Worm (Caenorhabditis elegans) whole organism, L4 larva: ENCODE results near the gene F10A3.17.

Experiments used
- D1046.2 ChIP-seq: fragments of 200-800 bp; sonication (Bioruptor generic); IDR thresholded peaks from 2 replicates; pipeline ENCODE4 v1.3.6; 2022; ENCODE audit warnings: missing genetic modification characterization, missing compliant biosample characterization
- F26F4.8 ChIP-seq: fragments of 200-800 bp; sonication (Bioruptor generic); conservative IDR thresholded peaks from 2 replicates; pipeline ENCODE4 v1.3.6; 2022; ENCODE audit warnings: missing genetic modification characterization, missing compliant biosample characterization
- R02D3.7 ChIP-seq: fragments of 150-350 bp; sonication (generic microtip); optimal IDR thresholded peaks from 3 replicates; lab custom pipeline; 2014; ENCODE audit warnings: missing biosample characterization, missing genetic modification characterization
- T26A8.4 ChIP-seq: fragments of 200-800 bp; sonication (Bioruptor generic); IDR thresholded peaks from 2 replicates; pipeline ENCODE4 v1.3.6; 2022; ENCODE audit warnings: missing genetic modification characterization, missing compliant biosample characterization
- ZK337.2 ChIP-seq: fragments of 200-800 bp; sonication (Bioruptor generic); IDR thresholded peaks from 2 replicates; pipeline ENCODE4 v1.3.6; 2022; ENCODE audit warnings: missing genetic modification reagents, missing genetic modification characterization, missing compliant biosample characterization
- aha-1 ChIP-seq: fragments of 150-350 bp; peaks from one replicate; lab custom pipeline; 2014; ENCODE audit warnings: missing biosample characterization, missing genetic modification characterization
- ama-1 ChIP-seq: fragments of 150-350 bp; optimal IDR thresholded peaks from 2 replicates; lab custom pipeline; 2014; ENCODE audit warnings: inconsistent platforms, mixed read lengths
- arid-1 ChIP-seq: fragments of 200-800 bp; sonication (Bioruptor generic); conservative IDR thresholded peaks from 2 replicates; pipeline ENCODE4 v1.3.6; 2022; ENCODE audit warnings: missing genetic modification reagents, missing genetic modification characterization, missing compliant biosample characterization
- ceh-32 ChIP-seq: sonication (generic microtip); optimal IDR thresholded peaks from 2 replicates; lab custom pipeline; 2016; ENCODE audit warnings: mild to moderate bottlenecking, missing genetic modification characterization, missing compliant biosample characterization; ENCODE audit not compliant: poor library complexity
- ceh-44 ChIP-seq: fragments of 200-800 bp; sonication (Bioruptor generic); IDR thresholded peaks from 2 replicates; pipeline ENCODE4 v1.3.6; 2022; ENCODE audit warnings: missing genetic modification reagents, missing genetic modification characterization, missing compliant biosample characterization
- ceh-82 ChIP-seq: sonication (generic microtip); optimal IDR thresholded peaks from 2 replicates; lab custom pipeline; 2017; ENCODE audit warnings: missing biosample characterization, missing genetic modification characterization
- cey-2 ChIP-seq: sonication (generic microtip); optimal IDR thresholded peaks from 3 replicates; lab custom pipeline; 2017; ENCODE audit warnings: missing genetic modification characterization, mild to moderate bottlenecking, missing compliant biosample characterization, antibody characterized with exemption, borderline replicate concordance; ENCODE audit not compliant: insufficient read depth
- daf-16 ChIP-seq, 3 experiments: sonication (generic microtip); optimal IDR thresholded peaks; 2 replicates each; lab custom pipeline; 2016 to 2017; ENCODE audit warnings: missing genetic modification characterization in 3 of 3, missing genetic modification reagents in 3 of 3, mild to moderate bottlenecking in 2 of 3, missing compliant biosample characterization in 2 of 3, missing biosample characterization in 1 of 3, moderate library complexity in 1 of 3
- dmd-6 ChIP-seq: fragments of 200-800 bp; sonication (Bioruptor generic); IDR thresholded peaks from 2 replicates; pipeline ENCODE4 v1.3.6; 2022; ENCODE audit warnings: missing genetic modification reagents, missing genetic modification characterization, missing compliant biosample characterization
- dve-1 ChIP-seq: sonication (generic microtip); optimal IDR thresholded peaks from 2 replicates; lab custom pipeline; 2017; ENCODE audit warnings: antibody characterized with exemption, mild to moderate bottlenecking, missing genetic modification characterization, missing compliant biosample characterization; ENCODE audit not compliant: insufficient read depth
- egl-27 ChIP-seq: sonication (generic microtip); optimal IDR thresholded peaks from 3 replicates; lab custom pipeline; 2017; ENCODE audit warnings: missing biosample characterization, missing genetic modification reagents, missing genetic modification characterization
- hlh-11 ChIP-seq: fragments of 200-800 bp; sonication (Bioruptor generic); optimal IDR thresholded peaks from 2 replicates; lab custom pipeline; 2018; ENCODE audit warnings: mild to moderate bottlenecking, missing genetic modification characterization, missing compliant biosample characterization
- hlh-30 ChIP-seq: sonication (generic microtip); optimal IDR thresholded peaks from 2 replicates; lab custom pipeline; 2017; ENCODE audit warnings: antibody characterized with exemption, mild to moderate bottlenecking, missing genetic modification characterization, missing compliant biosample characterization; ENCODE audit not compliant: insufficient read depth
- hmg-1.1 ChIP-seq: fragments of 200-800 bp; sonication (Bioruptor generic); IDR thresholded peaks from 2 replicates; pipeline ENCODE4 v1.3.6; 2022; ENCODE audit warnings: missing genetic modification reagents, missing genetic modification characterization, missing compliant biosample characterization
- lin-1 ChIP-seq: fragments of 200-800 bp; sonication (Bioruptor generic); IDR thresholded peaks from 2 replicates; pipeline ENCODE4 v1.3.6; 2022; ENCODE audit warnings: missing genetic modification reagents, missing genetic modification characterization, missing compliant biosample characterization
- lin-13 ChIP-seq: fragments of 150-350 bp; optimal IDR thresholded peaks from 2 replicates; lab custom pipeline; 2014; ENCODE audit warnings: missing biosample characterization, missing genetic modification reagents, missing genetic modification characterization
- lin-29 ChIP-seq: fragments of 200-800 bp; sonication (Bioruptor generic); IDR thresholded peaks from 2 replicates; pipeline ENCODE4 v1.3.6; 2022; ENCODE audit warnings: missing genetic modification reagents, missing genetic modification characterization, missing compliant biosample characterization
- lir-3 ChIP-seq: sonication (generic microtip); optimal IDR thresholded peaks from 2 replicates; lab custom pipeline; 2016; ENCODE audit warnings: mild to moderate bottlenecking, missing genetic modification characterization, missing compliant biosample characterization
- madf-5 ChIP-seq, 2 experiments: fragments of 200-800 bp; sonication (Bioruptor generic); IDR thresholded peaks; 2 replicates each; pipeline ENCODE4 v1.3.6; 2022; ENCODE audit warnings: missing compliant biosample characterization in 2 of 2, missing genetic modification characterization in 2 of 2
- mdl-1 ChIP-seq, 2 experiments: fragments of 150-350 bp in 1 of 2; sonication (generic microtip) in 1 of 2; optimal IDR thresholded peaks; 2 replicates each; lab custom pipeline; 2014 to 2017; ENCODE audit warnings: missing biosample characterization in 2 of 2, missing genetic modification characterization in 2 of 2
- mep-1 ChIP-seq: fragments of 150-350 bp; sonication (generic microtip); optimal IDR thresholded peaks from 3 replicates; lab custom pipeline; 2014; ENCODE audit warnings: missing biosample characterization, missing genetic modification characterization
- mes-2 ChIP-seq: sonication (generic microtip); optimal IDR thresholded peaks from 2 replicates; lab custom pipeline; 2016; ENCODE audit warnings: missing genotype, mild to moderate bottlenecking, missing genetic modification characterization, missing compliant biosample characterization; ENCODE audit not compliant: poor library complexity, severe bottlenecking
- nhr-10 ChIP-seq: fragments of 150-350 bp; optimal IDR thresholded peaks from 2 replicates; lab custom pipeline; 2014; ENCODE audit warnings: missing biosample characterization, missing genetic modification characterization
- nhr-102 ChIP-seq: sonication (generic microtip); optimal IDR thresholded peaks from 2 replicates; lab custom pipeline; 2016; ENCODE audit warnings: mild to moderate bottlenecking, missing genetic modification characterization, moderate library complexity, missing compliant biosample characterization
- nhr-11 ChIP-seq: fragments of 150-350 bp; optimal IDR thresholded peaks from 2 replicates; lab custom pipeline; 2014; ENCODE audit warnings: missing biosample characterization, missing genetic modification characterization
- nhr-28 ChIP-seq: fragments of 150-350 bp; optimal IDR thresholded peaks from 2 replicates; lab custom pipeline; 2014; ENCODE audit warnings: missing biosample characterization, missing genetic modification characterization
- nhr-41 ChIP-seq: fragments of 200-800 bp; sonication (Bioruptor generic); IDR thresholded peaks from 2 replicates; pipeline ENCODE4 v1.3.6; 2022; ENCODE audit warnings: missing genetic modification reagents, missing genetic modification characterization, missing compliant biosample characterization
- nhr-48 ChIP-seq: sonication (generic microtip); optimal IDR thresholded peaks from 2 replicates; lab custom pipeline; 2016; ENCODE audit warnings: mild to moderate bottlenecking, missing genetic modification characterization, missing compliant biosample characterization
- nhr-6 ChIP-seq: fragments of 150-350 bp; optimal IDR thresholded peaks from 2 replicates; lab custom pipeline; 2014; ENCODE audit warnings: missing biosample characterization, missing genetic modification characterization
- nhr-77 ChIP-seq: fragments of 150-350 bp; optimal IDR thresholded peaks from 2 replicates; lab custom pipeline; 2014; ENCODE audit warnings: missing biosample characterization, missing genetic modification characterization
- php-3 ChIP-seq: fragments of 200-800 bp; sonication (Bioruptor generic); IDR thresholded peaks from 2 replicates; pipeline ENCODE4 v1.3.6; 2022; ENCODE audit warnings: missing genetic modification reagents, missing genetic modification characterization, missing compliant biosample characterization
- pqm-1 ChIP-seq: sonication (generic microtip); optimal IDR thresholded peaks from 2 replicates; lab custom pipeline; 2017; ENCODE audit warnings: missing biosample characterization, missing genetic modification characterization
- saeg-2 ChIP-seq: fragments of 200-800 bp; sonication (Bioruptor generic); IDR thresholded peaks from 2 replicates; pipeline ENCODE4 v1.3.6; 2022; ENCODE audit warnings: missing genetic modification reagents, missing genetic modification characterization, missing compliant biosample characterization
- sdz-12 ChIP-seq: fragments of 200-800 bp; sonication (Bioruptor generic); optimal IDR thresholded peaks from 2 replicates; lab custom pipeline; 2018; ENCODE audit warnings: mild to moderate bottlenecking, missing genetic modification characterization, missing compliant biosample characterization
- set-16 ChIP-seq: fragments of 200-800 bp; sonication (Bioruptor generic); IDR thresholded peaks from 2 replicates; pipeline ENCODE4 v1.3.6; 2022; ENCODE audit warnings: missing genetic modification reagents, missing genetic modification characterization, missing compliant biosample characterization
- spr-3 ChIP-seq: fragments of 200-800 bp; sonication (Bioruptor generic); optimal IDR thresholded peaks from 2 replicates; lab custom pipeline; 2018; ENCODE audit warnings: mild to moderate bottlenecking, missing genetic modification characterization, missing compliant biosample characterization
- tag-97 ChIP-seq: fragments of 200-800 bp; sonication (Bioruptor generic); IDR thresholded peaks from 2 replicates; pipeline ENCODE4 v1.3.6; 2022; ENCODE audit warnings: missing genetic modification characterization, missing compliant biosample characterization
- tra-1 ChIP-seq: fragments of 200-800 bp; sonication (Bioruptor generic); IDR thresholded peaks from 2 replicates; pipeline ENCODE4 v1.3.6; 2022; ENCODE audit warnings: missing genetic modification reagents, missing genetic modification characterization, missing compliant biosample characterization
- unc-130 ChIP-seq: sonication (generic microtip); optimal IDR thresholded peaks from 2 replicates; lab custom pipeline; 2016; ENCODE audit warnings: missing genetic modification reagents, missing genetic modification characterization, missing compliant biosample characterization
- unc-39 ChIP-seq: sonication (generic microtip); optimal IDR thresholded peaks from 2 replicates; lab custom pipeline; 2017; ENCODE audit warnings: missing biosample characterization, missing genetic modification characterization
- unc-62 ChIP-seq, 3 experiments: fragments of 150-350 bp in 1 of 3; sonication (generic microtip); optimal IDR thresholded peaks in 2 of 3; peaks in 1 of 3; 1 replicate in 1 of 3; 2 replicates in 2 of 3; lab custom pipeline; 2014 to 2017; ENCODE audit warnings: missing biosample characterization in 3 of 3, missing genetic modification characterization in 3 of 3, missing genetic modification reagents in 3 of 3, missing genotype in 1 of 3
- vab-7 ChIP-seq: fragments of 200-800 bp; sonication (Bioruptor generic); IDR thresholded peaks from 2 replicates; pipeline ENCODE4 v1.3.6; 2022; ENCODE audit warnings: missing genetic modification reagents, missing genetic modification characterization, missing compliant biosample characterization
- zag-1 ChIP-seq: fragments of 150-350 bp; optimal IDR thresholded peaks from 2 replicates; lab custom pipeline; 2014; ENCODE audit warnings: missing biosample characterization, missing genetic modification characterization
- zip-11 ChIP-seq: fragments of 200-800 bp; sonication (Bioruptor generic); IDR thresholded peaks from 2 replicates; pipeline ENCODE4 v1.3.6; 2022; ENCODE audit warnings: missing genetic modification characterization, missing compliant biosample characterization
- ztf-11 ChIP-seq: fragments of 150-350 bp; optimal IDR thresholded peaks from 2 replicates; lab custom pipeline; 2014; ENCODE audit warnings: missing biosample characterization, missing genetic modification characterization

F10A3.17 gene

ce11 chrV:16120922-16121321 is 38.6 kb downstream of the F10A3.17 start, which contains the start of gene skr-3:
Gene skr-3 (plus strand): TSS chrV:16121084.
- TF ChIP-seq unc-39 (tag; lab: Kevin White, UChicago) (no peak), unc-62 (GFP tag; optimal IDR thresholded peaks at IDR 0.05 in 1 of 2; lab: Kevin White, UChicago) (peak in 1 of 2 experiments; percentile 14), unc-62 (tag; optimal IDR thresholded peaks at IDR 0.05; lab: Kevin White, UChicago) (no peak), nhr-11 (tag; lab: Kevin White, UChicago) (no peak), arid-1 (no peak), hlh-11 (tag; lab: Kevin White, UChicago) (no peak), unc-130 (GFP tag; lab: Kevin White, UChicago) (no peak), nhr-6 (no peak), F26F4.8 (no peak), vab-7 (no peak), cey-2 (tag; lab: Kevin White, UChicago) (no peak), nhr-77 (tag; lab: Kevin White, UChicago) (no peak), nhr-102 (tag; lab: Kevin White, UChicago) (no peak), ztf-11 (no peak), madf-5 (GFP tag; IDR thresholded peaks at IDR 0.05; lab: Robert Waterston, UW) (no peak), zip-11 (no peak), nhr-41 (GFP tag; lab: Robert Waterston, UW) (no peak), ZK337.2 (no peak), pqm-1 (peak; percentile 54), hmg-1.1 (no peak), mes-2 (tag; lab: Kevin White, UChicago) (no peak), dve-1 (tag; lab: Kevin White, UChicago) (peak; percentile 45), sdz-12 (GFP tag; lab: Kevin White, UChicago) (no peak), D1046.2 (GFP tag; lab: Robert Waterston, UW) (no peak), daf-16 (GFP tag; optimal IDR thresholded peaks at IDR 0.05; lab: Kevin White, UChicago) (no peak), daf-16 (tag; optimal IDR thresholded peaks at IDR 0.05; lab: Kevin White, UChicago) (peak; percentile 66), ceh-44 (GFP tag; lab: Robert Waterston, UW) (no peak), lir-3 (tag; lab: Kevin White, UChicago) (no peak), tra-1 (0 out of 2 replicates have a peak, but pooled peaks have one; percentile 49), mdl-1 (tag; optimal IDR thresholded peaks at IDR 0.05; lab: Kevin White, UChicago) (no peak), mep-1 (tag; lab: Kevin White, UChicago) (no peak), ama-1 (lab: Kevin White, UChicago) (no peak), php-3 (GFP tag; lab: Robert Waterston, UW) (no peak), tag-97 (GFP tag; lab: Robert Waterston, UW) (no peak), nhr-28 (tag; lab: Kevin White, UChicago) (peak; percentile 61), dmd-6 (GFP tag; lab: Robert Waterston, UW) (peak; percentile 49; the same call in 1 of the 2 replicates), saeg-2 (GFP tag; lab: Robert Waterston, UW) (no peak)

- peak; percentile 78 for TF ChIP-seq aha-1
- no peak for TF ChIP-seq lin-1 (GFP tag; lab: Robert Waterston, UW)
Observed at ce11 chrV:16120499-16120898, 39.0 kb downstream of the F10A3.17 start.

ce11 chrV:16118601-16119000 is 40.9 kb downstream of the F10A3.17 start, which contains the start of gene str-103:
Gene str-103 (minus strand): TSS chrV:16118701.
- no peak for TF ChIP-seq nhr-10 (tag; lab: Kevin White, UChicago)
- TF ChIP-seq dve-1 (tag; lab: Kevin White, UChicago), result no peak
- TF ChIP-seq lin-29, result no peak
- TF ChIP-seq nhr-11 (tag; lab: Kevin White, UChicago), result no peak
- TF ChIP-seq R02D3.7 (tag; lab: Kevin White, UChicago), result no peak
- no peak for TF ChIP-seq ceh-32 (tag; lab: Kevin White, UChicago)
- no peak for TF ChIP-seq hlh-11 (tag; lab: Kevin White, UChicago)
- TF ChIP-seq set-16 (GFP tag; lab: Robert Waterston, UW), result no peak
- TF ChIP-seq T26A8.4 (GFP tag; lab: Robert Waterston, UW), result no peak
- TF ChIP-seq nhr-48 (tag; lab: Kevin White, UChicago), result no peak
- no peak for TF ChIP-seq zag-1 (tag; lab: Kevin White, UChicago)
- no peak for TF ChIP-seq ceh-82 (tag; lab: Kevin White, UChicago)
- TF ChIP-seq egl-27 (tag; lab: Kevin White, UChicago), result no peak
- no peak for TF ChIP-seq lin-13 (GFP tag; lab: Kevin White, UChicago)
- no peak for TF ChIP-seq spr-3 (GFP tag; lab: Kevin White, UChicago)
- no peak for TF ChIP-seq hlh-30 (tag; lab: Kevin White, UChicago)
- no peak for TF ChIP-seq ceh-44 (GFP tag; lab: Robert Waterston, UW)
